Fruit fly (Drosophila melanogaster) whole organism, prepupa: Measurements from ENCODE around the gene CG42238.

ENCODE experiments used
- CG10631 ChIP-seq: fragments of 200-800 bp; sonication (Bioruptor generic); optimal IDR thresholded peaks from 2 replicates; lab custom pipeline; 2016; ENCODE audit warnings: missing biosample characterization, missing genetic modification characterization
- CG10669 ChIP-seq: fragments of 200-800 bp; sonication (Bioruptor generic); optimal IDR thresholded peaks from 3 replicates; lab custom pipeline; 2018; ENCODE audit warnings: missing biosample characterization, mild to moderate bottlenecking, missing genetic modification characterization, moderate library complexity
- CG11294 ChIP-seq: fragments of 200-800 bp; sonication (Bioruptor generic); IDR thresholded peaks from 2 replicates; pipeline ENCODE4 v1.3.6; 2022; ENCODE audit warnings: missing biosample characterization, missing genetic modification characterization
- CG11762 ChIP-seq: fragments of 200-800 bp; sonication (Bioruptor generic); optimal IDR thresholded peaks from 3 replicates; lab custom pipeline; 2016; ENCODE audit warnings: missing biosample characterization, missing genetic modification characterization; ENCODE audit not compliant: insufficient read depth
- CG11902 ChIP-seq: fragments of 200-800 bp; sonication (Bioruptor generic); optimal IDR thresholded peaks from 3 replicates; lab custom pipeline; 2016; ENCODE audit warnings: missing biosample characterization, missing genetic modification characterization
- CG15336 ChIP-seq: fragments of 200-800 bp; sonication (Bioruptor generic); IDR thresholded peaks from 2 replicates; pipeline ENCODE4 v1.3.6; 2022; ENCODE audit warnings: missing biosample characterization, missing genetic modification characterization
- CG1621 ChIP-seq: fragments of 200-800 bp; sonication (Bioruptor generic); optimal IDR thresholded peaks from 3 replicates; lab custom pipeline; 2018; ENCODE audit warnings: missing biosample characterization, mild to moderate bottlenecking, missing genetic modification characterization
- CG16779 ChIP-seq: fragments of 200-800 bp; sonication (Bioruptor generic); optimal IDR thresholded peaks from 3 replicates; lab custom pipeline; 2017; ENCODE audit warnings: missing biosample characterization, mild to moderate bottlenecking, missing genetic modification characterization
- CG3032 ChIP-seq: fragments of 200-800 bp; optimal IDR thresholded peaks from 2 replicates; lab custom pipeline; 2019; ENCODE audit warnings: missing biosample characterization, mild to moderate bottlenecking, missing genetic modification characterization, moderate library complexity
- CG31627 ChIP-seq: fragments of 200-800 bp; sonication (Bioruptor generic); optimal IDR thresholded peaks from 3 replicates; lab custom pipeline; 2016; ENCODE audit warnings: missing biosample characterization, missing genetic modification characterization
- CG32006 ChIP-seq: fragments of 200-800 bp; sonication (Bioruptor generic); optimal IDR thresholded peaks from 3 replicates; lab custom pipeline; 2017; ENCODE audit warnings: missing biosample characterization, mild to moderate bottlenecking, missing genetic modification characterization
- CG34406 ChIP-seq: fragments of 200-800 bp; sonication (Bioruptor generic); optimal IDR thresholded peaks from 3 replicates; lab custom pipeline; 2016; ENCODE audit warnings: missing biosample characterization, missing genetic modification characterization
- CG3919 ChIP-seq: fragments of 200-800 bp; sonication (Bioruptor generic); optimal IDR thresholded peaks from 3 replicates; lab custom pipeline; 2016; ENCODE audit warnings: missing biosample characterization, missing genetic modification characterization
- CG4318 ChIP-seq: fragments of 200-800 bp; sonication (Bioruptor generic); optimal IDR thresholded peaks from 3 replicates; lab custom pipeline; 2017; ENCODE audit warnings: missing biosample characterization, mild to moderate bottlenecking, missing genetic modification characterization
- CG6163 ChIP-seq: fragments of 200-800 bp; sonication (Bioruptor generic); IDR thresholded peaks from 3 replicates; pipeline ENCODE4 v1.3.6; 2022; ENCODE audit warnings: missing biosample characterization, missing genetic modification characterization
- CG6276 ChIP-seq: fragments of 200-800 bp; sonication (Bioruptor generic); optimal IDR thresholded peaks from 2 replicates; lab custom pipeline; 2017; ENCODE audit warnings: missing biosample characterization, mild to moderate bottlenecking, missing genetic modification characterization
- CG6792 ChIP-seq: fragments of 200-800 bp; sonication (Bioruptor generic); optimal IDR thresholded peaks from 3 replicates; lab custom pipeline; 2016; ENCODE audit warnings: missing biosample characterization, missing genetic modification characterization
- CG6808 ChIP-seq: fragments of 200-800 bp; sonication (Bioruptor generic); optimal IDR thresholded peaks from 3 replicates; lab custom pipeline; 2017; ENCODE audit warnings: missing biosample characterization, missing genetic modification characterization, mild to moderate bottlenecking, moderate library complexity, missing genetic modification reagents
- CG6854 ChIP-seq: fragments of 200-800 bp; sonication (Bioruptor generic); optimal IDR thresholded peaks from 2 replicates; lab custom pipeline; 2017; ENCODE audit warnings: missing biosample characterization, mild to moderate bottlenecking, missing genetic modification characterization
- CG7368 ChIP-seq: fragments of 200-800 bp; sonication (Bioruptor generic); optimal IDR thresholded peaks from 3 replicates; lab custom pipeline; 2016; ENCODE audit warnings: missing biosample characterization, missing genetic modification characterization
- CG8119 ChIP-seq: fragments of 200-800 bp; sonication (Bioruptor generic); IDR thresholded peaks from 3 replicates; pipeline ENCODE4 v1.3.6; 2022; ENCODE audit warnings: missing biosample characterization, missing genetic modification characterization
- CG8319 ChIP-seq: fragments of 200-800 bp; sonication (Bioruptor generic); optimal IDR thresholded peaks from 3 replicates; lab custom pipeline; 2016; ENCODE audit warnings: missing biosample characterization, missing genetic modification characterization
- CG8632 ChIP-seq: fragments of 200-800 bp; sonication (Bioruptor generic); optimal IDR thresholded peaks from 3 replicates; lab custom pipeline; 2016; ENCODE audit warnings: missing biosample characterization, missing genetic modification characterization
- CG9139 ChIP-seq: fragments of 200-800 bp; sonication (Bioruptor generic); optimal IDR thresholded peaks from 3 replicates; lab custom pipeline; 2017; ENCODE audit warnings: missing biosample characterization, mild to moderate bottlenecking, missing genetic modification characterization
- Eip75B ChIP-seq: fragments of 200-800 bp; sonication (Bioruptor generic); optimal IDR thresholded peaks from 3 replicates; lab custom pipeline; 2016; ENCODE audit warnings: missing biosample characterization, missing genetic modification characterization
- Eip78C ChIP-seq: fragments of 200-800 bp; sonication (Bioruptor generic); peaks from one replicate; lab custom pipeline; 2016; ENCODE audit warnings: missing biosample characterization, missing genetic modification characterization
- Eip93F ChIP-seq: fragments of 200-800 bp; sonication (Bioruptor generic); optimal IDR thresholded peaks from 2 replicates; lab custom pipeline; 2016; ENCODE audit warnings: missing biosample characterization, mild to moderate bottlenecking, missing genetic modification characterization
- Ets96B ChIP-seq: fragments of 200-800 bp; optimal IDR thresholded peaks from 2 replicates; lab custom pipeline; 2019; ENCODE audit warnings: missing biosample characterization, mild to moderate bottlenecking, missing genetic modification characterization, moderate library complexity
- Hr38 ChIP-seq: sonication (Bioruptor generic); optimal IDR thresholded peaks from 2 replicates; lab custom pipeline; 2016; ENCODE audit warnings: missing biosample characterization, missing genetic modification characterization
- Hr39 ChIP-seq: fragments of 200-800 bp; sonication (Bioruptor generic); optimal IDR thresholded peaks from 2 replicates; lab custom pipeline; 2016; ENCODE audit warnings: missing biosample characterization, missing genetic modification characterization
- Hr4 ChIP-seq: fragments of 200-800 bp; sonication (Bioruptor generic); optimal IDR thresholded peaks from 3 replicates; lab custom pipeline; 2016; ENCODE audit warnings: missing biosample characterization, missing genetic modification characterization
- Lpt ChIP-seq: fragments of 200-800 bp; sonication (Bioruptor generic); optimal IDR thresholded peaks from 3 replicates; lab custom pipeline; 2016; ENCODE audit warnings: missing biosample characterization, missing genetic modification characterization
- Met ChIP-seq: fragments of 200-800 bp; sonication (Bioruptor generic); optimal IDR thresholded peaks from 3 replicates; lab custom pipeline; 2016; ENCODE audit warnings: missing biosample characterization, missing genetic modification characterization
- OdsH ChIP-seq: fragments of 200-800 bp; sonication (Bioruptor generic); optimal IDR thresholded peaks from 3 replicates; lab custom pipeline; 2016; ENCODE audit warnings: missing biosample characterization, missing genetic modification characterization
- Sox102F ChIP-seq: fragments of 200-800 bp; sonication (Bioruptor generic); optimal IDR thresholded peaks from 2 replicates; lab custom pipeline; 2016; ENCODE audit warnings: missing biosample characterization, mild to moderate bottlenecking, missing genetic modification characterization
- Sox14 ChIP-seq: fragments of 200-800 bp; sonication (Bioruptor generic); optimal IDR thresholded peaks from 3 replicates; lab custom pipeline; 2016; ENCODE audit warnings: missing biosample characterization, missing genetic modification characterization
- Sox15 ChIP-seq: fragments of 200-800 bp; sonication (Bioruptor generic); optimal IDR thresholded peaks from 3 replicates; lab custom pipeline; 2016; ENCODE audit warnings: missing biosample characterization, missing genetic modification characterization
- achi ChIP-seq: fragments of 200-800 bp; sonication (Bioruptor generic); optimal IDR thresholded peaks from 3 replicates; lab custom pipeline; 2016; ENCODE audit warnings: missing biosample characterization, missing genetic modification characterization
- acj6 ChIP-seq: fragments of 200-800 bp; sonication (Bioruptor generic); optimal IDR thresholded peaks from 3 replicates; lab custom pipeline; 2016; ENCODE audit warnings: missing biosample characterization, missing genetic modification characterization
- cyc ChIP-seq: fragments of 200-800 bp; sonication (Bioruptor generic); optimal IDR thresholded peaks from 3 replicates; lab custom pipeline; 2016; ENCODE audit warnings: missing biosample characterization, missing genetic modification characterization
- dac ChIP-seq: fragments of 200-800 bp; sonication (Bioruptor generic); optimal IDR thresholded peaks from 2 replicates; lab custom pipeline; 2017; ENCODE audit warnings: missing biosample characterization, mild to moderate bottlenecking, missing genetic modification characterization
- esn ChIP-seq: fragments of 200-800 bp; sonication (Bioruptor generic); optimal IDR thresholded peaks from 2 replicates; lab custom pipeline; 2016; ENCODE audit warnings: missing biosample characterization, mild to moderate bottlenecking, missing genetic modification characterization, moderate library complexity
- fd59A ChIP-seq: fragments of 200-800 bp; sonication (Bioruptor generic); optimal IDR thresholded peaks from 2 replicates; lab custom pipeline; 2017; ENCODE audit warnings: missing biosample characterization, mild to moderate bottlenecking, missing genetic modification characterization, missing genetic modification reagents
- fd85E ChIP-seq: fragments of 200-800 bp; sonication (Bioruptor generic); optimal IDR thresholded peaks from 3 replicates; lab custom pipeline; 2016; ENCODE audit warnings: missing biosample characterization, missing genetic modification characterization
- lz ChIP-seq: fragments of 200-800 bp; sonication (Bioruptor generic); optimal IDR thresholded peaks from 3 replicates; lab custom pipeline; 2016; ENCODE audit warnings: missing biosample characterization, missing genetic modification characterization
- net ChIP-seq: fragments of 200-800 bp; sonication (Bioruptor generic); optimal IDR thresholded peaks from 3 replicates; lab custom pipeline; 2016; ENCODE audit warnings: missing biosample characterization, missing genetic modification characterization
- pdm3 ChIP-seq: fragments of 200-800 bp; sonication (Bioruptor generic); optimal IDR thresholded peaks from 3 replicates; lab custom pipeline; 2016; ENCODE audit warnings: missing biosample characterization, missing genetic modification characterization
- salr ChIP-seq, 2 experiments: fragments of 200-800 bp; sonication (Bioruptor generic); optimal IDR thresholded peaks; 3 replicates each; lab custom pipeline; 2016 to 2018; ENCODE audit warnings: missing biosample characterization in 2 of 2, missing genetic modification characterization in 2 of 2, mild to moderate bottlenecking in 1 of 2
- ss ChIP-seq, 2 experiments: fragments of 200-800 bp; sonication (Bioruptor generic); optimal IDR thresholded peaks; 2 replicates in 1 of 2; 3 replicates in 1 of 2; lab custom pipeline; 2017 to 2018; ENCODE audit warnings: mild to moderate bottlenecking in 2 of 2, missing biosample characterization in 2 of 2, missing genetic modification characterization in 2 of 2, moderate library complexity in 1 of 2
- svp ChIP-seq: fragments of 200-800 bp; sonication (Bioruptor generic); peaks from one replicate; lab custom pipeline; 2016; ENCODE audit warnings: missing biosample characterization, missing genetic modification characterization
- vri ChIP-seq: fragments of 200-800 bp; sonication (Bioruptor generic); optimal IDR thresholded peaks from 3 replicates; lab custom pipeline; 2016; ENCODE audit warnings: missing biosample characterization, mild to moderate bottlenecking, missing genetic modification characterization

The CG42238 gene

DNA sequence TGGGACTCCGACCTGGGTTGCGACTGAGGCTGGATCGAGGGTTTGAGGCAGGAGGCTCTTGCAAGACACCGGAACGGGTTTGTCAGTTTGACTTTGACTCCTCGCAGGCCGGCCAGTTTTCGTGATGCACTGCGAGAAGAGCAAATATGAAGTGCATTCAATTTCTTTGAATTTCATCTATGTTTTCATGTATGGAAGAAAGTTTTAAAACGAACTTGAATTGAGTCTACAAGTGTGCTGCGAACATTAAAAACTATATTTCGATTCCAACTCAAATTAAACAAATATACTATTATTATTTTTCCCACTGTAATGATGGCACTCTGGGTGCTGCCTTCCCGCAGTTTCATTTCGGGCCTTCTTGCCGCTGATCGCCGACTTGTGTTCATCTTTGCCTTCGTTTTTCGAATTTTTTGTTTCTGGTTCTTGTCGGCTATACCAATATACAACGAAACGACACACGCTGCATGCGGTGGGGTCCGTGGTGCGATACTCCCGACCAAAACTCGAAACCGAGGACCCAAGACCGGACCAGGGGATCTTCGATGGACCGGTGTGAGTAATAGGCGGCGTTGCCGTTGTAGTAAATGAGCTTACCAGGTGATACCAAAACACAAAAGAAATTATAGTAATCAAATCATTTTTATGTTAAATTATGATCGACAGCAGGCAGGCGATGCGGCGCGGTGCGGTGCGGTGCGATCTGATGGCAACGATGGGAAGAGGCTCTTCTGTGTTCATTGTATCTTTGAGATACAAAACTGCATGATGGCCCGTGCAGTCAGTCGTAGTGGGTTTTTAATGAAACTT lies 42.4 kb downstream of the CG42238 start:
- TF ChIP-seq pdm3 (GFP tag; lab: Kevin White, UChicago) (peak; percentile 98), CG6854 (GFP tag; lab: Kevin White, UChicago) (peak; percentile 96), Eip93F (GFP tag; lab: Kevin White, UChicago) (peak; percentile 98), CG11294 (GFP tag; lab: Robert Waterston, UW) (peak; percentile 71), CG15336 (GFP tag; lab: Robert Waterston, UW) (peak; percentile 95), achi (GFP tag; lab: Kevin White, UChicago) (peak; percentile 98), Hr38 (GFP tag; lab: Kevin White, UChicago) (no peak), CG16779 (tag; lab: Kevin White, UChicago) (peak; percentile 95), CG32006 (GFP tag; lab: Kevin White, UChicago) (peak; percentile 96), CG3919 (peak; percentile 99), fd85E (GFP tag; lab: Kevin White, UChicago) (peak; percentile 96), esn (peak; percentile 99), svp (peak; percentile 99), CG6276 (GFP tag; lab: Kevin White, UChicago) (peak; percentile 90), Eip75B (peak; percentile 99), OdsH (GFP tag; lab: Kevin White, UChicago) (peak; percentile 98), CG4318 (GFP tag; lab: Kevin White, UChicago) (peak; percentile 94), CG11902 (peak; percentile 97), CG8319 (GFP tag; lab: Kevin White, UChicago) (peak; percentile 98), CG10669 (GFP tag; lab: Kevin White, UChicago) (peak; percentile 99), CG8119 (peak; percentile 95), Hr4 (GFP tag; lab: Kevin White, UChicago) (peak; percentile 94), net (GFP tag; lab: Kevin White, UChicago) (peak; percentile 97), CG3032 (peak; percentile 99), CG6792 (GFP tag; lab: Kevin White, UChicago) (peak; percentile 99), Lpt (GFP tag; lab: Kevin White, UChicago) (peak; percentile 96), CG9139 (GFP tag; lab: Kevin White, UChicago) (peak; percentile 96), Sox15 (GFP tag; lab: Kevin White, UChicago) (peak; percentile 97), CG34406 (GFP tag; lab: Kevin White, UChicago) (peak; percentile 98), lz (GFP tag; lab: Kevin White, UChicago) (peak; percentile 98), acj6 (GFP tag; lab: Kevin White, UChicago) (peak; percentile 99), ss (GFP tag; optimal IDR thresholded peaks at IDR 0.05; lab: Kevin White, UChicago) (peak; percentile 97 to 99), CG6163 (GFP tag; lab: Robert Waterston, UW) (peak; percentile 98), CG31627 (GFP tag; lab: Kevin White, UChicago) (peak; percentile 98), Eip78C (GFP tag; lab: Kevin White, UChicago) (peak; percentile 100), vri (peak; percentile 98), dac (GFP tag; lab: Kevin White, UChicago) (peak; percentile 89), salr (GFP tag; optimal IDR thresholded peaks at IDR 0.05; lab: Kevin White, UChicago) (peak; percentile 93 to 97), CG11762 (peak; percentile 98), CG1621 (tag; lab: Kevin White, UChicago) (peak; percentile 98), Hr39 (GFP tag; lab: Kevin White, UChicago) (peak; percentile 98), CG7368 (GFP tag; lab: Kevin White, UChicago) (peak; percentile 98), Met (GFP tag; lab: Kevin White, UChicago) (peak; percentile 99), Sox14 (GFP tag; lab: Kevin White, UChicago) (peak; percentile 97), CG8632 (GFP tag; lab: Kevin White, UChicago) (peak; percentile 99), CG6808 (GFP tag; lab: Kevin White, UChicago) (peak; percentile 99), CG10631 (peak; percentile 99), fd59A (peak; percentile 98), Ets96B (tag; lab: Kevin White, UChicago) (peak; percentile 99), cyc (peak; percentile 98), Sox102F (GFP tag; lab: Kevin White, UChicago) (peak; percentile 98)
